Worm (Caenorhabditis elegans) whole organism, late embryonic: ENCODE measurements around the gene clec-221.

Source experiments
- ceh-22 ChIP-seq: sonication (generic microtip); optimal IDR thresholded peaks from 2 replicates; lab custom pipeline; 2017; ENCODE audit warnings: missing biosample characterization, missing genetic modification characterization
- dve-1 ChIP-seq: sonication (generic microtip); optimal IDR thresholded peaks from 2 replicates; lab custom pipeline; 2017; ENCODE audit warnings: antibody characterized with exemption, mild to moderate bottlenecking, missing genetic modification characterization, missing compliant biosample characterization
- fkh-10 ChIP-seq: fragments of 150-350 bp; optimal IDR thresholded peaks from 2 replicates; lab custom pipeline; 2014; ENCODE audit warnings: missing biosample characterization, missing genetic modification reagents, missing genetic modification characterization
- nhr-232 ChIP-seq: sonication (generic microtip); optimal IDR thresholded peaks from 2 replicates; lab custom pipeline; 2016; ENCODE audit warnings: missing genetic modification characterization, missing compliant biosample characterization
- pha-4 ChIP-seq: fragments of 150-350 bp; optimal IDR thresholded peaks from 2 replicates; lab custom pipeline; 2018; ENCODE audit warnings: missing biosample characterization, missing genetic modification reagents, missing genetic modification characterization
- pqm-1 ChIP-seq: sonication (generic microtip); optimal IDR thresholded peaks from 2 replicates; lab custom pipeline; 2016; ENCODE audit warnings: missing genetic modification characterization, missing compliant biosample characterization
- sox-4 ChIP-seq: sonication (generic microtip); optimal IDR thresholded peaks from 2 replicates; lab custom pipeline; 2017; ENCODE audit warnings: mild to moderate bottlenecking, missing genetic modification characterization, inconsistent platforms, missing compliant biosample characterization

DNA sequence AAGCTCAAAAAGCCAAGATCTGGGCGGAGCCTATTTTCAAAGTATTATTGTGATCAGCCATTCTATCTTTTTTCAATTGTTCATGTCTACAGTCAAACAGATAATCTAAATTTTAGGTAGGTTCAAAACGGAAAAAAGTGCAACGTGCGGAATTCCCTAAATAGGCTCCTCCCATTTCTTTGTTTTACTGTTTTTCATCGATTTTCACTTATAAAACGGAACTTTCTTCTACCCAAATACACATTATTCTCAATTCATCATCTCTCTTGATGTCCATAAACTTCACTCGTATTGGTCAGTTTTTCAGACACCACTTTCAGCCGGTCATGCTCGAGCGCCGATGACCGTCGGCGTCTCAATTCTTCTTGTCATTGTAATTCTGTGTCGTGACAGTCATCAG lies 44.6 kb upstream of the clec-221 start, which contains the start of gene F53B7.7:
- no peak for TF ChIP-seq fkh-10 (GFP tag; lab: Kevin White, UChicago)
- TF ChIP-seq ceh-22 (tag; lab: Kevin White, UChicago): no peak
- no peak for TF ChIP-seq sox-4
- no peak for TF ChIP-seq pqm-1 (tag; lab: Kevin White, UChicago)
- TF ChIP-seq dve-1 (tag; lab: Kevin White, UChicago): no peak
- no peak for TF ChIP-seq pha-4
- no peak for TF ChIP-seq nhr-232 (tag; lab: Kevin White, UChicago)
